Fruit fly (Drosophila melanogaster): Measurements from ENCODE around the gene CG9330.

DNA sequence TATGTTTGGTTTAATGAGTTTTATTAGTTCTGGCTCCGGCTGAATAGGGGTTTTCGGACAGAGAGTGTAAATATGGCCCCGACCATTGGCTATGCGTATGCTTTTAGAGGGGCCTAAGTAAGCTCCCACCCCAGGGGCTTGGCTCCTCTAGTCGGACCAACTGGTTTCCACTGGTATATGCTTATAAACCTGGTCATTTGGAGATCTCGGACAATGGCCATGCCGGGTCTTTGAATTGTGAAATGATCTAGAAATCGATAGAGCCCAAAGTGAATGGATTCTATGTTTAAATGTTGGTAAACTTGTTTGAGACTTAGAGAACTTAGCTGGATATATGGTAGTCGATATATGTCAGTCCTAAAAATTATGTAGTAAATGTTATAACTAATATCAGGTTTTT is 27.4 kb upstream of the CG9330 start:
- TF ChIP-seq Hr83 (GFP tag; optimal IDR thresholded peaks at IDR 0.05; ENCODE audit: poor library complexity, severe bottlenecking) (no peak), Hr78 (GFP tag; optimal IDR thresholded peaks at IDR 0.05) (no peak), Abd-B (GFP tag; optimal IDR thresholded peaks at IDR 0.05) (no peak), Dif (GFP tag; optimal IDR thresholded peaks at IDR 0.05; ENCODE audit: partially characterized antibody) (no peak), usp (GFP tag; optimal IDR thresholded peaks at IDR 0.05) (no peak), CrebA (GFP tag; optimal IDR thresholded peaks at IDR 0.05; ENCODE audit: borderline replicate concordance) (no peak)

Measured in whole organism, wandering third instar larva.